Fruit fly (Drosophila melanogaster): ENCODE results near the gene wnd.
A peak's percentile ranks its signal among the peaks of the same experiment; 100 is the strongest.

Gene wnd

dm6 chr3L:19635478-19635996, at the start of gene wnd:
TSS of gene wnd (minus strand) at chr3L:19635783.
- TF ChIP-seq ash1 (GFP tag; optimal IDR thresholded peaks at IDR 0.05) (no peak), CG4617 (GFP tag; optimal IDR thresholded peaks at IDR 0.05; ENCODE audit: borderline replicate concordance) (no peak), CG31388 (GFP tag; optimal IDR thresholded peaks at IDR 0.05) (no peak), z (GFP tag; IDR thresholded peaks at IDR 0.05) (no peak), wor (GFP tag; IDR thresholded peaks at IDR 0.05) (no peak), dm (GFP tag; optimal IDR thresholded peaks at IDR 0.05) (no peak), CG16779 (GFP tag; IDR thresholded peaks at IDR 0.05) (peak; percentile 17; the same call in 1 of the 2 replicates), CG12236 (GFP tag; optimal IDR thresholded peaks at IDR 0.05) (no peak), MBD-R2 (GFP tag; IDR thresholded peaks at IDR 0.05) (no peak), CG8359 (GFP tag; optimal IDR thresholded peaks at IDR 0.05; ENCODE audit: borderline replicate concordance) (no peak), Pdp1 (GFP tag; optimal IDR thresholded peaks at IDR 0.05) (no peak), chif (GFP tag; optimal IDR thresholded peaks at IDR 0.05) (no peak), CG4282 (GFP tag; optimal IDR thresholded peaks at IDR 0.05) (no peak), Drgx (GFP tag; IDR thresholded peaks at IDR 0.05) (no peak), tna (GFP tag; IDR thresholded peaks at IDR 0.05; ENCODE audit: partially characterized antibody) (no peak), ind (GFP tag; optimal IDR thresholded peaks at IDR 0.05) (no peak), Hr51 (GFP tag; optimal IDR thresholded peaks at IDR 0.05) (no peak), CG8478 (optimal IDR thresholded peaks at IDR 0.05) (no peak), Doc2 (GFP tag; IDR thresholded peaks at IDR 0.05) (no peak), CG6272 (GFP tag; IDR thresholded peaks at IDR 0.05) (no peak), dati (GFP tag; IDR thresholded peaks at IDR 0.05) (no peak), Poxn (GFP tag; IDR thresholded peaks at IDR 0.05) (no peak), CG15696 (tag; optimal IDR thresholded peaks at IDR 0.05) (no peak), D19B (GFP tag; optimal IDR thresholded peaks at IDR 0.05) (no peak), esg (GFP tag; conservative IDR thresholded peaks at IDR 0.05) (no peak), ab (GFP tag; optimal IDR thresholded peaks at IDR 0.05) (no peak), CG10979 (tag; optimal IDR thresholded peaks at IDR 0.05) (no peak), row (GFP tag; IDR thresholded peaks at IDR 0.05) (no peak), al (GFP tag; IDR thresholded peaks at IDR 0.05) (no peak), Trl (optimal IDR thresholded peaks at IDR 0.05) (peak; percentile 86 to 88), Trl (GFP tag; optimal IDR thresholded peaks at IDR 0.05) (peak; percentile 13), fd96Cb (tag; optimal IDR thresholded peaks at IDR 0.05) (no peak), ssp (GFP tag; IDR thresholded peaks at IDR 0.05) (no peak), CG12391 (tag; optimal IDR thresholded peaks at IDR 0.05) (no peak), Rx (GFP tag; IDR thresholded peaks at IDR 0.05) (no peak), sqz (GFP tag; optimal IDR thresholded peaks at IDR 0.05) (peak; percentile 14), phol (tag; optimal IDR thresholded peaks at IDR 0.05) (no peak), run (tag; optimal IDR thresholded peaks at IDR 0.05) (peak; percentile 7), Hr39 (optimal IDR thresholded peaks at IDR 0.05) (no peak), CG16863 (GFP tag; optimal IDR thresholded peaks at IDR 0.05) (no peak), CG9609 (GFP tag; optimal IDR thresholded peaks at IDR 0.05) (no peak), HLH3B (GFP tag; IDR thresholded peaks at IDR 0.05) (no peak), CG11247 (GFP tag; IDR thresholded peaks at IDR 0.05) (no peak), CG17829 (tag; optimal IDR thresholded peaks at IDR 0.05) (no peak), fd64A (GFP tag; optimal IDR thresholded peaks at IDR 0.05) (no peak), Fer3 (tag; optimal IDR thresholded peaks at IDR 0.05) (no peak), CG1647 (GFP tag; optimal IDR thresholded peaks at IDR 0.05) (no peak), CG12155 (GFP tag; optimal IDR thresholded peaks at IDR 0.05) (no peak), CG12299 (tag; optimal IDR thresholded peaks at IDR 0.05) (no peak), ci (GFP tag; IDR thresholded peaks at IDR 0.05) (peak; percentile 46; the same call in 1 of the 3 replicates), Hr3 (GFP tag; optimal IDR thresholded peaks at IDR 0.05) (no peak), Oli (tag; optimal IDR thresholded peaks at IDR 0.05) (no peak), ro (GFP tag; IDR thresholded peaks at IDR 0.05) (no peak)

All from whole organism, embryonic.